Fruit fly (Drosophila melanogaster) Kc167 (cell line): ENCODE measurements around the gene Faa.
A peak's percentile ranks its signal among the peaks of the same experiment; 100 is the strongest.

Experiments used
- Myc ChIP-seq: fragments of >200 bp; optimal IDR thresholded peaks from 2 replicates; lab custom pipeline; 2017; ENCODE audit warnings: missing external identifiers
- Sin3A ChIP-seq: fragments of >200 bp; optimal IDR thresholded peaks from 2 replicates; lab custom pipeline; 2018; ENCODE audit warnings: missing external identifiers
- h ChIP-seq: fragments of >200 bp; optimal IDR thresholded peaks from 3 replicates; lab custom pipeline; 2018; ENCODE audit warnings: missing external identifiers
- insv ChIP-seq: fragments of >200 bp; optimal IDR thresholded peaks from 3 replicates; lab custom pipeline; 2018; ENCODE audit warnings: missing external identifiers
- psq ChIP-seq: fragments of >200 bp; optimal IDR thresholded peaks from 2 replicates; lab custom pipeline; 2017; ENCODE audit warnings: missing external identifiers
- ttk ChIP-seq: sonication (Bioruptor generic); optimal IDR thresholded peaks from 2 replicates; lab custom pipeline; 2017; ENCODE audit warnings: missing external identifiers

Faa gene

dm6 chr3L:4108844-4109494, 35.2 kb upstream of the Faa start:
- TF ChIP-seq ttk (lab: Kevin White, UChicago) (no peak), Sin3A (lab: Kevin White, UChicago) (no peak), insv (lab: Kevin White, UChicago) (no peak), h (no peak), Myc (no peak), psq (lab: Kevin White, UChicago) (no peak)

dm6 chr3L:4108072-4108843, 34.5 kb upstream of the Faa start, which contains the start of gene Ack:
Gene Ack, plus strand, starts transcription at chr3L:4108186.
- TF ChIP-seq insv (lab: Kevin White, UChicago) (no peak), Sin3A (lab: Kevin White, UChicago) (no peak), h (no peak), Myc (no peak), psq (lab: Kevin White, UChicago) (no peak), ttk (lab: Kevin White, UChicago) (no peak)

- no peak for TF ChIP-seq insv (lab: Kevin White, UChicago)
- no peak for TF ChIP-seq Myc
- no peak for TF ChIP-seq Sin3A (lab: Kevin White, UChicago)
- no peak for TF ChIP-seq psq (lab: Kevin White, UChicago)
- no peak for TF ChIP-seq ttk (lab: Kevin White, UChicago)
- TF ChIP-seq h = no peak
These were observed 33.4 kb upstream of the Faa start for dm6 chr3L:4107120-4107519.

dm6 chr3L:4103258-4104247, 29.8 kb upstream of the Faa start, which contains the start of gene Fit1:
Gene Fit1, plus strand, starts transcription at chr3L:4103564.
- TF ChIP-seq Sin3A (lab: Kevin White, UChicago) (no peak), psq (lab: Kevin White, UChicago) (peak; percentile 94), Myc (no peak), insv (lab: Kevin White, UChicago) (no peak), h (no peak), ttk (lab: Kevin White, UChicago) (no peak)

- TF ChIP-seq ttk (lab: Kevin White, UChicago) (no peak), Myc (no peak), Sin3A (lab: Kevin White, UChicago) (no peak)
These were observed 28.9 kb upstream of the Faa start, which contains the start of gene CG14995 for dm6 chr3L:4102496-4103257. Gene CG14995, minus strand, starts transcription at chr3L:4103256.

- no peak for TF ChIP-seq Myc
- TF ChIP-seq psq (lab: Kevin White, UChicago) = no peak
- no peak for TF ChIP-seq ttk (lab: Kevin White, UChicago)
These were observed 25.4 kb upstream of the Faa start for dm6 chr3L:4099194-4099593.

- no peak for TF ChIP-seq Myc
- no peak for TF ChIP-seq psq (lab: Kevin White, UChicago)
- TF ChIP-seq Sin3A (lab: Kevin White, UChicago) = no peak
- no peak for TF ChIP-seq ttk (lab: Kevin White, UChicago)
- no peak for TF ChIP-seq insv (lab: Kevin White, UChicago)
- no peak for TF ChIP-seq h
These were observed 22.8 kb upstream of the Faa start for dm6 chr3L:4096546-4096945.

dm6 chr3L:4092705-4093257, 19.0 kb upstream of the Faa start, which contains the start of gene CG14990:
Gene CG14990, plus strand, starts transcription at chr3L:4093207.
- TF ChIP-seq h (no peak), psq (lab: Kevin White, UChicago) (no peak), Myc (no peak), insv (lab: Kevin White, UChicago) (no peak), Sin3A (lab: Kevin White, UChicago) (no peak), ttk (lab: Kevin White, UChicago) (no peak)

dm6 chr3L:4088694-4089190, 15.0 kb upstream of the Faa start, which contains the start of gene Gad1:
Gene Gad1, minus strand, starts transcription at chr3L:4088744.
- TF ChIP-seq insv (lab: Kevin White, UChicago) = no peak
- no peak for TF ChIP-seq Sin3A (lab: Kevin White, UChicago)
- no peak for TF ChIP-seq psq (lab: Kevin White, UChicago)
- no peak for TF ChIP-seq ttk (lab: Kevin White, UChicago)
- TF ChIP-seq Myc = no peak
- TF ChIP-seq h = no peak

dm6 chr3L:4087281-4087680, 13.5 kb upstream of the Faa start, which contains the start of gene CG14989:
Gene CG14989, plus strand, starts transcription at chr3L:4087581.
- TF ChIP-seq Myc (no peak), h (no peak), ttk (lab: Kevin White, UChicago) (no peak), Sin3A (lab: Kevin White, UChicago) (no peak), psq (lab: Kevin White, UChicago) (no peak), insv (lab: Kevin White, UChicago) (no peak)
